Fruit fly (Drosophila melanogaster) whole organism, embryonic: ENCODE measurements around the gene CG15201.

Experiments
- Adf1 ChIP-seq: fragments of 200-800 bp; sonication (Bioruptor generic); IDR thresholded peaks from 2 replicates; pipeline ENCODE4 v1.3.6; 2022; ENCODE audit warnings: missing biosample characterization, missing genetic modification characterization
- Atf3 ChIP-seq: fragments of 200-800 bp; sonication (Bioruptor generic); optimal IDR thresholded peaks from 3 replicates; lab custom pipeline; 2016; ENCODE audit warnings: missing biosample characterization, missing genetic modification characterization
- CG13775 ChIP-seq: fragments of 200-800 bp; sonication (Bioruptor generic); optimal IDR thresholded peaks from 3 replicates; lab custom pipeline; 2017; ENCODE audit warnings: missing biosample characterization, mild to moderate bottlenecking, missing genetic modification characterization
- CG13894 ChIP-seq: fragments of 200-800 bp; sonication (Bioruptor generic); optimal IDR thresholded peaks from 3 replicates; lab custom pipeline; 2018; ENCODE audit warnings: missing biosample characterization, mild to moderate bottlenecking, missing genetic modification characterization, moderate library complexity
- CG18262 ChIP-seq: fragments of 200-800 bp; optimal IDR thresholded peaks from 3 replicates; lab custom pipeline; 2019; ENCODE audit warnings: missing biosample characterization, mild to moderate bottlenecking, missing genetic modification characterization, moderate library complexity
- CG2199 ChIP-seq: fragments of 200-800 bp; sonication (Bioruptor generic); IDR thresholded peaks from 3 replicates; pipeline ENCODE4 v1.3.6; 2022; ENCODE audit warnings: missing biosample characterization, missing genetic modification characterization
- CG31365 ChIP-seq: fragments of 200-800 bp; sonication (Bioruptor generic); optimal IDR thresholded peaks from 2 replicates; lab custom pipeline; 2018; ENCODE audit warnings: missing biosample characterization, mild to moderate bottlenecking, missing genetic modification characterization
- CG3163 ChIP-seq: fragments of 200-800 bp; sonication (Bioruptor generic); optimal IDR thresholded peaks from 3 replicates; lab custom pipeline; 2016; ENCODE audit warnings: missing biosample characterization, missing genetic modification characterization
- CG33557 ChIP-seq: fragments of 200-800 bp; sonication (Bioruptor generic); optimal IDR thresholded peaks from 2 replicates; lab custom pipeline; 2019; ENCODE audit warnings: missing biosample characterization, mild to moderate bottlenecking, missing genetic modification characterization, moderate library complexity
- CG4730 ChIP-seq: fragments of 200-800 bp; sonication (Bioruptor generic); IDR thresholded peaks from 2 replicates; pipeline ENCODE4 v1.3.6; 2022; ENCODE audit warnings: missing biosample characterization, missing genetic modification characterization
- CG5180 ChIP-seq: fragments of 200-800 bp; sonication (Bioruptor generic); optimal IDR thresholded peaks from 3 replicates; lab custom pipeline; 2017; ENCODE audit warnings: missing biosample characterization, missing genetic modification characterization, mild to moderate bottlenecking, moderate library complexity, missing genetic modification reagents
- CG6683 ChIP-seq: fragments of 200-800 bp; sonication (Bioruptor generic); optimal IDR thresholded peaks from 2 replicates; lab custom pipeline; 2017; ENCODE audit warnings: missing biosample characterization, mild to moderate bottlenecking, missing genetic modification characterization, missing genetic modification reagents
- CG6791 ChIP-seq: fragments of 200-800 bp; sonication (Bioruptor generic); IDR thresholded peaks from 3 replicates; pipeline ENCODE4 v1.3.6; 2022; ENCODE audit warnings: missing biosample characterization, missing genetic modification characterization; ENCODE audit not compliant: partially characterized antibody
- CG7745 ChIP-seq: fragments of 200-800 bp; sonication (Bioruptor generic); optimal IDR thresholded peaks from 2 replicates; lab custom pipeline; 2018; ENCODE audit warnings: missing biosample characterization, mild to moderate bottlenecking, missing genetic modification characterization, moderate library complexity
- CG7786 ChIP-seq: fragments of 200-800 bp; sonication (Bioruptor generic); optimal IDR thresholded peaks from 2 replicates; lab custom pipeline; 2016; ENCODE audit warnings: missing biosample characterization, missing genetic modification characterization
- CG8359 ChIP-seq: fragments of 200-800 bp; sonication (Bioruptor generic); optimal IDR thresholded peaks from 2 replicates; lab custom pipeline; 2017; ENCODE audit warnings: missing biosample characterization, mild to moderate bottlenecking, missing genetic modification characterization, borderline replicate concordance
- CG9727 ChIP-seq: fragments of 200-800 bp; sonication (Bioruptor generic); optimal IDR thresholded peaks from 3 replicates; lab custom pipeline; 2017; ENCODE audit warnings: missing biosample characterization, mild to moderate bottlenecking, missing genetic modification characterization
- Chrac-16 ChIP-seq: fragments of 200-800 bp; sonication (Bioruptor generic); optimal IDR thresholded peaks from 3 replicates; lab custom pipeline; 2016; ENCODE audit warnings: missing biosample characterization, missing genetic modification characterization
- D19B ChIP-seq: fragments of 200-800 bp; sonication (Bioruptor generic); optimal IDR thresholded peaks from 2 replicates; lab custom pipeline; 2017; ENCODE audit warnings: missing biosample characterization, mild to moderate bottlenecking, missing genetic modification characterization
- Doc3 ChIP-seq: fragments of 200-800 bp; sonication (Bioruptor generic); IDR thresholded peaks from 3 replicates; pipeline ENCODE4 v1.3.6; 2022; ENCODE audit warnings: missing biosample characterization, missing genetic modification characterization; ENCODE audit not compliant: partially characterized antibody
- Dp ChIP-seq: fragments of 200-800 bp; sonication (Bioruptor generic); optimal IDR thresholded peaks from 2 replicates; lab custom pipeline; 2018; ENCODE audit warnings: missing biosample characterization, mild to moderate bottlenecking, missing genetic modification characterization, moderate library complexity
- ERR ChIP-seq: fragments of 200-800 bp; sonication (Bioruptor generic); optimal IDR thresholded peaks from 2 replicates; lab custom pipeline; 2016; ENCODE audit warnings: missing biosample characterization, missing genetic modification characterization
- MESR4 ChIP-seq: fragments of 200-800 bp; sonication (Bioruptor generic); optimal IDR thresholded peaks from 2 replicates; lab custom pipeline; 2018; ENCODE audit warnings: missing biosample characterization, mild to moderate bottlenecking, missing genetic modification characterization, moderate library complexity
- Mrtf ChIP-seq: fragments of 200-800 bp; sonication (Bioruptor generic); IDR thresholded peaks from 3 replicates; pipeline ENCODE4 v1.3.6; 2022; ENCODE audit warnings: missing biosample characterization, missing genetic modification characterization
- Optix ChIP-seq: fragments of 200-800 bp; sonication (Bioruptor generic); IDR thresholded peaks from 3 replicates; pipeline ENCODE4 v1.3.6; 2022; ENCODE audit warnings: missing biosample characterization, missing genetic modification characterization
- Sry-δ ChIP-seq: fragments of 200-800 bp; sonication (Bioruptor generic); optimal IDR thresholded peaks from 2 replicates; lab custom pipeline; 2016; ENCODE audit warnings: missing biosample characterization, missing genetic modification characterization
- Ssrp ChIP-seq: fragments of 200-800 bp; sonication (Bioruptor generic); optimal IDR thresholded peaks from 2 replicates; lab custom pipeline; 2018; ENCODE audit warnings: missing biosample characterization, mild to moderate bottlenecking, missing genetic modification characterization, moderate library complexity
- ato ChIP-seq: fragments of 200-800 bp; sonication (Bioruptor generic); IDR thresholded peaks from 2 replicates; pipeline ENCODE4 v1.3.6; 2022; ENCODE audit warnings: missing biosample characterization, missing genetic modification characterization; ENCODE audit not compliant: partially characterized antibody
- bcd ChIP-seq: fragments of 200-800 bp; sonication (Bioruptor generic); optimal IDR thresholded peaks from 2 replicates; lab custom pipeline; 2017; ENCODE audit warnings: missing biosample characterization, mild to moderate bottlenecking, missing genetic modification characterization
- chinmo ChIP-seq: fragments of 200-800 bp; sonication (Bioruptor generic); IDR thresholded peaks from 4 replicates; pipeline ENCODE4 v1.3.6; 2022; ENCODE audit warnings: missing biosample characterization, missing genetic modification characterization; ENCODE audit not compliant: partially characterized antibody
- corto ChIP-seq: fragments of 200-800 bp; sonication (Bioruptor generic); optimal IDR thresholded peaks from 2 replicates; lab custom pipeline; 2016; ENCODE audit warnings: missing biosample characterization, mild to moderate bottlenecking, missing genetic modification characterization, moderate library complexity
- dati ChIP-seq: fragments of 200-800 bp; sonication (Bioruptor generic); IDR thresholded peaks from 2 replicates; pipeline ENCODE4 v1.3.6; 2022; ENCODE audit warnings: missing biosample characterization, missing genetic modification characterization
- en ChIP-seq: fragments of 200-800 bp; sonication (Bioruptor generic); optimal IDR thresholded peaks from 2 replicates; lab custom pipeline; 2016; ENCODE audit warnings: missing biosample characterization, missing genetic modification characterization
- eve ChIP-seq, 2 experiments: fragments of >200 bp; optimal IDR thresholded peaks; 2 replicates each; lab custom pipeline; 2017; ENCODE audit warnings: missing biosample characterization in 2 of 2, missing genetic modification characterization in 2 of 2
- gcm ChIP-seq: fragments of 200-800 bp; sonication (Bioruptor generic); optimal IDR thresholded peaks from 2 replicates; lab custom pipeline; 2019; ENCODE audit warnings: missing biosample characterization, mild to moderate bottlenecking, missing genetic modification characterization, moderate library complexity
- gsb-n ChIP-seq: fragments of 200-800 bp; sonication (Bioruptor generic); optimal IDR thresholded peaks from 3 replicates; lab custom pipeline; 2018; ENCODE audit warnings: missing biosample characterization, mild to moderate bottlenecking, missing genetic modification characterization
- insv ChIP-seq, 2 experiments: fragments of 200-800 bp; sonication (Bioruptor generic); optimal IDR thresholded peaks; 3 replicates each; lab custom pipeline; 2016 to 2018; ENCODE audit warnings: missing biosample characterization in 2 of 2, missing genetic modification characterization in 2 of 2
- kah ChIP-seq: fragments of 200-800 bp; sonication (Bioruptor generic); optimal IDR thresholded peaks from 2 replicates; lab custom pipeline; 2018; ENCODE audit warnings: missing biosample characterization, mild to moderate bottlenecking, missing genetic modification characterization
- mam ChIP-seq: fragments of 200-800 bp; sonication (Bioruptor generic); optimal IDR thresholded peaks from 3 replicates; lab custom pipeline; 2016; ENCODE audit warnings: missing biosample characterization, missing genetic modification characterization
- onecut ChIP-seq: fragments of 200-800 bp; sonication (Bioruptor generic); IDR thresholded peaks from 2 replicates; pipeline ENCODE4 v1.3.6; 2022; ENCODE audit warnings: missing biosample characterization, missing genetic modification characterization
- org-1 ChIP-seq: fragments of 200-800 bp; sonication (Bioruptor generic); optimal IDR thresholded peaks from 2 replicates; lab custom pipeline; 2017; ENCODE audit warnings: missing biosample characterization, missing genetic modification characterization
- pita ChIP-seq: fragments of 200-800 bp; sonication (Bioruptor generic); optimal IDR thresholded peaks from 2 replicates; lab custom pipeline; 2017; ENCODE audit warnings: missing biosample characterization, mild to moderate bottlenecking, missing genetic modification characterization
- ranshi ChIP-seq: fragments of 200-800 bp; sonication (Bioruptor generic); IDR thresholded peaks from 2 replicates; pipeline ENCODE4 v1.3.6; 2022; ENCODE audit warnings: missing biosample characterization, missing genetic modification characterization
- slou ChIP-seq: fragments of 200-800 bp; sonication (Bioruptor generic); optimal IDR thresholded peaks from 3 replicates; lab custom pipeline; 2016; ENCODE audit warnings: missing biosample characterization, missing genetic modification characterization
- ssp ChIP-seq: fragments of 200-800 bp; sonication (Bioruptor generic); IDR thresholded peaks from 2 replicates; pipeline ENCODE4 v1.3.6; 2022; ENCODE audit warnings: missing biosample characterization, missing genetic modification characterization
- sug ChIP-seq: fragments of 200-800 bp; optimal IDR thresholded peaks from 2 replicates; lab custom pipeline; 2019; ENCODE audit warnings: missing biosample characterization, mild to moderate bottlenecking, missing genetic modification characterization, moderate library complexity
- tll ChIP-seq, 2 experiments: fragments of 200-800 bp in 1 of 2; fragments of >200 bp in 1 of 2; sonication (Bioruptor generic) in 1 of 2; optimal IDR thresholded peaks; 2 replicates each; lab custom pipeline; 2017 to 2019; ENCODE audit warnings: missing biosample characterization in 2 of 2, missing genetic modification characterization in 2 of 2, mild to moderate bottlenecking in 1 of 2, moderate library complexity in 1 of 2
- unc-4 ChIP-seq: fragments of 200-800 bp; sonication (Bioruptor generic); IDR thresholded peaks from 2 replicates; pipeline ENCODE4 v1.3.6; 2022; ENCODE audit warnings: missing biosample characterization, missing genetic modification characterization; ENCODE audit not compliant: partially characterized antibody
- zf30C ChIP-seq: fragments of 200-800 bp; sonication (Bioruptor generic); optimal IDR thresholded peaks from 3 replicates; lab custom pipeline; 2018; ENCODE audit warnings: missing biosample characterization, mild to moderate bottlenecking, missing genetic modification characterization

The CG15201 gene

dm6 chrX:11154511-11155197, 10.7 kb downstream of the CG15201 start (continued):
- TF ChIP-seq CG5180 (no peak), mam (no peak), bcd (GFP tag; lab: Kevin White, UChicago) (no peak), slou (GFP tag; lab: Kevin White, UChicago) (no peak), CG3163 (GFP tag; lab: Kevin White, UChicago) (no peak), unc-4 (no peak), CG13894 (tag; lab: Kevin White, UChicago) (no peak), CG7745 (tag; lab: Kevin White, UChicago) (no peak), eve (GFP tag; optimal IDR thresholded peaks at IDR 0.05; lab: Kevin White, UChicago) (no peak), ato (GFP tag; lab: Robert Waterston, UW) (no peak), Sry-δ (no peak), Adf1 (no peak), ranshi (GFP tag; lab: Robert Waterston, UW) (no peak), Mrtf (GFP tag; lab: Robert Waterston, UW) (no peak), gsb-n (tag; lab: Kevin White, UChicago) (no peak), CG18262 (tag; lab: Kevin White, UChicago) (no peak), tll (GFP tag; optimal IDR thresholded peaks at IDR 0.05; lab: Kevin White, UChicago) (peak in 1 of 2 experiments; percentile 71), CG13775 (GFP tag; lab: Kevin White, UChicago) (no peak), Atf3 (GFP tag; lab: Kevin White, UChicago) (no peak), D19B (GFP tag; lab: Kevin White, UChicago) (no peak), MESR4 (GFP tag; lab: Kevin White, UChicago) (peak; percentile 55), sug (tag; lab: Kevin White, UChicago) (no peak), CG4730 (GFP tag; lab: Robert Waterston, UW) (no peak), CG9727 (GFP tag; lab: Kevin White, UChicago) (no peak), corto (no peak), pita (no peak), ERR (no peak), Ssrp (tag; lab: Kevin White, UChicago) (no peak), CG31365 (no peak), gcm (no peak), insv (GFP tag; optimal IDR thresholded peaks at IDR 0.05; lab: Kevin White, UChicago) (peak; percentile 93 to 97), kah (peak; percentile 9), CG8359 (GFP tag; lab: Kevin White, UChicago) (no peak), CG33557 (GFP tag; lab: Kevin White, UChicago) (no peak), Doc3 (GFP tag; lab: Robert Waterston, UW) (no peak), ssp (no peak), en (GFP tag; lab: Kevin White, UChicago) (no peak), dati (GFP tag; lab: Robert Waterston, UW) (no peak), chinmo (GFP tag; lab: Robert Waterston, UW) (peak; percentile 69; the same call in 1 of the 4 replicates), Optix (no peak), CG6791 (peak; percentile 31; the same call in 1 of the 3 replicates), CG2199 (GFP tag; lab: Robert Waterston, UW) (no peak), CG6683 (GFP tag; lab: Kevin White, UChicago) (no peak), org-1 (GFP tag; lab: Kevin White, UChicago) (no peak), Chrac-16 (GFP tag; lab: Kevin White, UChicago) (no peak), zf30C (GFP tag; lab: Kevin White, UChicago) (no peak), CG7786 (GFP tag; lab: Kevin White, UChicago) (no peak), Dp (no peak), onecut (GFP tag; lab: Robert Waterston, UW) (no peak)
